Fruit fly (Drosophila melanogaster) whole organism, adult: ENCODE data around the gene CG15199.
A peak's percentile ranks its signal among the peaks of the same experiment; 100 is the strongest.

Experiments used
- CG11617 ChIP-seq: fragments of 200-800 bp; sonication (Bioruptor generic); optimal IDR thresholded peaks from 2 replicates; lab custom pipeline; 2017; ENCODE audit warnings: mild to moderate bottlenecking, missing biosample characterization, missing genetic modification reagents, missing genetic modification characterization
- CG12768 ChIP-seq: fragments of 200-800 bp; sonication (Bioruptor generic); optimal IDR thresholded peaks from 2 replicates; lab custom pipeline; 2017; ENCODE audit warnings: missing biosample characterization, missing genetic modification characterization, mild to moderate bottlenecking, moderate library complexity, missing genetic modification reagents
- CG14711 ChIP-seq: fragments of 200-800 bp; sonication (Bioruptor generic); optimal IDR thresholded peaks from 2 replicates; lab custom pipeline; 2018; ENCODE audit warnings: missing biosample characterization, mild to moderate bottlenecking, missing genetic modification characterization, moderate library complexity
- CG1620 ChIP-seq: fragments of 200-800 bp; sonication (Bioruptor generic); optimal IDR thresholded peaks from 2 replicates; lab custom pipeline; 2016; ENCODE audit warnings: missing biosample characterization, missing genetic modification characterization
- CG33017 ChIP-seq: fragments of 200-800 bp; sonication (Bioruptor generic); optimal IDR thresholded peaks from 2 replicates; lab custom pipeline; 2018; ENCODE audit warnings: missing biosample characterization, mild to moderate bottlenecking, missing genetic modification characterization, moderate library complexity
- CG5204 ChIP-seq: fragments of 200-800 bp; sonication (Bioruptor generic); optimal IDR thresholded peaks from 2 replicates; lab custom pipeline; 2016; ENCODE audit warnings: missing biosample characterization, missing genetic modification characterization
- CG7045 ChIP-seq: fragments of 200-800 bp; sonication (Bioruptor generic); optimal IDR thresholded peaks from 2 replicates; lab custom pipeline; 2017; ENCODE audit warnings: missing biosample characterization, mild to moderate bottlenecking, missing genetic modification characterization
- CG7101 ChIP-seq: fragments of 200-800 bp; sonication (Bioruptor generic); optimal IDR thresholded peaks from 2 replicates; lab custom pipeline; 2018; ENCODE audit warnings: missing biosample characterization, mild to moderate bottlenecking, missing genetic modification characterization, moderate library complexity
- Clk ChIP-seq: fragments of 200-800 bp; sonication (Bioruptor generic); optimal IDR thresholded peaks from 2 replicates; lab custom pipeline; 2017; ENCODE audit warnings: missing biosample characterization, missing genetic modification characterization
- Crg-1 ChIP-seq: fragments of 200-800 bp; sonication (Bioruptor generic); optimal IDR thresholded peaks from 2 replicates; lab custom pipeline; 2016; ENCODE audit warnings: missing biosample characterization, missing genetic modification characterization
- Hr96 ChIP-seq: fragments of 200-800 bp; sonication (Bioruptor generic); optimal IDR thresholded peaks from 2 replicates; lab custom pipeline; 2016; ENCODE audit warnings: missing biosample characterization, missing genetic modification characterization
- Mnt ChIP-seq: fragments of 200-800 bp; sonication (Bioruptor generic); optimal IDR thresholded peaks from 2 replicates; lab custom pipeline; 2016; ENCODE audit warnings: missing biosample characterization, mild to moderate bottlenecking, missing genetic modification characterization
- bab1 ChIP-seq: fragments of 200-800 bp; sonication (Bioruptor generic); optimal IDR thresholded peaks from 3 replicates; lab custom pipeline; 2019; ENCODE audit warnings: missing biosample characterization, mild to moderate bottlenecking, missing genetic modification characterization, moderate library complexity
- cic ChIP-seq: fragments of 200-800 bp; sonication (Bioruptor generic); optimal IDR thresholded peaks from 2 replicates; lab custom pipeline; 2017; ENCODE audit warnings: missing biosample characterization, mild to moderate bottlenecking, missing genetic modification characterization, moderate library complexity
- cnc ChIP-seq, 2 experiments: fragments of >200 bp; optimal IDR thresholded peaks; 2 replicates each; lab custom pipeline; 2017
- kay ChIP-seq: fragments of 200-800 bp; sonication (Bioruptor generic); peaks from one replicate; lab custom pipeline; 2016; ENCODE audit warnings: missing biosample characterization, missing genetic modification characterization, borderline replicate concordance
- ovo ChIP-seq: fragments of 200-800 bp; sonication (Bioruptor generic); optimal IDR thresholded peaks from 2 replicates; lab custom pipeline; 2016; ENCODE audit warnings: missing biosample characterization, missing genetic modification characterization
- pad ChIP-seq: fragments of 200-800 bp; sonication (Bioruptor generic); optimal IDR thresholded peaks from 3 replicates; lab custom pipeline; 2017; ENCODE audit warnings: missing biosample characterization, missing genetic modification characterization, mild to moderate bottlenecking, moderate library complexity, missing genetic modification reagents
- tj ChIP-seq: fragments of 200-800 bp; sonication (Bioruptor generic); optimal IDR thresholded peaks from 3 replicates; lab custom pipeline; 2017; ENCODE audit warnings: missing biosample characterization, mild to moderate bottlenecking, missing genetic modification characterization, moderate library complexity
- toe ChIP-seq: fragments of 200-800 bp; sonication (Bioruptor generic); optimal IDR thresholded peaks from 2 replicates; lab custom pipeline; 2016; ENCODE audit warnings: missing biosample characterization, missing genetic modification characterization

Gene CG15199

dm6 chrX:11141785-11142591 is at the start of gene CG15199, which contains the start of gene CG15202:
TSS of gene CG15199 (minus strand) at chrX:11141835.
TSS of gene CG15202 (plus strand) at chrX:11142541.
- TF ChIP-seq cic (GFP tag; lab: Kevin White, UChicago) = no peak
- peak; percentile 11 for TF ChIP-seq Mnt (GFP tag; lab: Kevin White, UChicago)
- TF ChIP-seq CG5204 (GFP tag; lab: Kevin White, UChicago) = peak; percentile 19
- TF ChIP-seq Hr96 (GFP tag; lab: Kevin White, UChicago) = peak; percentile 44

dm6 chrX:11182631-11183030 is 41.0 kb upstream of the CG15199 start, which contains the start of gene CG15200:
TSS of gene CG15200 (plus strand) at chrX:11182931.
- TF ChIP-seq CG1620 (GFP tag; lab: Kevin White, UChicago) (no peak), Mnt (GFP tag; lab: Kevin White, UChicago) (no peak), Hr96 (GFP tag; lab: Kevin White, UChicago) (no peak), cic (GFP tag; lab: Kevin White, UChicago) (no peak), CG7045 (GFP tag; lab: Kevin White, UChicago) (no peak), CG14711 (tag; lab: Kevin White, UChicago) (no peak), tj (GFP tag; lab: Kevin White, UChicago) (no peak), pad (GFP tag; lab: Kevin White, UChicago) (no peak)

dm6 chrX:11176073-11176472 is 34.4 kb upstream of the CG15199 start:
- TF ChIP-seq Mnt (GFP tag; lab: Kevin White, UChicago) (no peak), Crg-1 (GFP tag; lab: Kevin White, UChicago) (no peak), CG11617 (GFP tag; lab: Kevin White, UChicago) (no peak), Clk (no peak), pad (GFP tag; lab: Kevin White, UChicago) (no peak), CG12768 (GFP tag; lab: Kevin White, UChicago) (no peak), tj (GFP tag; lab: Kevin White, UChicago) (no peak), kay (GFP tag; lab: Kevin White, UChicago) (no peak), CG33017 (no peak), CG7045 (GFP tag; lab: Kevin White, UChicago) (no peak), ovo (no peak), cic (GFP tag; lab: Kevin White, UChicago) (no peak), bab1 (GFP tag; lab: Kevin White, UChicago) (no peak), CG5204 (GFP tag; lab: Kevin White, UChicago) (no peak), CG7101 (tag; lab: Kevin White, UChicago) (no peak), CG14711 (tag; lab: Kevin White, UChicago) (no peak), toe (GFP tag; lab: Kevin White, UChicago) (no peak), cnc (optimal IDR thresholded peaks at IDR 0.05; lab: Kevin White, UChicago) (no peak), CG1620 (GFP tag; lab: Kevin White, UChicago) (no peak)

dm6 chrX:11170578-11170977 is 28.9 kb upstream of the CG15199 start, which contains the start of gene CG1394:
TSS of gene CG1394 (minus strand) at chrX:11170678.
- TF ChIP-seq bab1 (GFP tag; lab: Kevin White, UChicago) = no peak
- TF ChIP-seq CG14711 (tag; lab: Kevin White, UChicago) = no peak

dm6 chrX:11168958-11169357 is 27.3 kb upstream of the CG15199 start, which contains the start of gene Antdh:
TSS of gene Antdh (minus strand) at chrX:11169058.
- no peak for TF ChIP-seq CG1620 (GFP tag; lab: Kevin White, UChicago)
- no peak for TF ChIP-seq CG33017
- TF ChIP-seq cic (GFP tag; lab: Kevin White, UChicago) = no peak
- TF ChIP-seq kay (GFP tag; lab: Kevin White, UChicago) = no peak
- TF ChIP-seq ovo = no peak
- TF ChIP-seq CG7045 (GFP tag; lab: Kevin White, UChicago) = no peak
- TF ChIP-seq CG14711 (tag; lab: Kevin White, UChicago) = no peak
- no peak for TF ChIP-seq Crg-1 (GFP tag; lab: Kevin White, UChicago)
- no peak for TF ChIP-seq pad (GFP tag; lab: Kevin White, UChicago)
- TF ChIP-seq CG7101 (tag; lab: Kevin White, UChicago) = no peak
- no peak for TF ChIP-seq bab1 (GFP tag; lab: Kevin White, UChicago)
- TF ChIP-seq Mnt (GFP tag; lab: Kevin White, UChicago) = no peak
- no peak for TF ChIP-seq CG12768 (GFP tag; lab: Kevin White, UChicago)
- TF ChIP-seq Hr96 (GFP tag; lab: Kevin White, UChicago) = no peak
- no peak for TF ChIP-seq cnc (optimal IDR thresholded peaks at IDR 0.05; lab: Kevin White, UChicago)
- TF ChIP-seq toe (GFP tag; lab: Kevin White, UChicago) = no peak
- TF ChIP-seq CG11617 (GFP tag; lab: Kevin White, UChicago) = no peak
- TF ChIP-seq Clk = no peak
- no peak for TF ChIP-seq tj (GFP tag; lab: Kevin White, UChicago)
- no peak for TF ChIP-seq CG5204 (GFP tag; lab: Kevin White, UChicago)
